Worm (Caenorhabditis elegans) whole organism, L4 larva: ENCODE results near the gene T26C12.2.

Experiments used
- F37D6.2 ChIP-seq: sonication (generic microtip); optimal IDR thresholded peaks from 2 replicates; lab custom pipeline; 2016; ENCODE audit warnings: mild to moderate bottlenecking, missing genetic modification characterization, missing compliant biosample characterization
- F44E2.7 ChIP-seq: fragments of 200-800 bp; sonication (Bioruptor generic); IDR thresholded peaks from 2 replicates; pipeline ENCODE4 v2.1.2; 2022; ENCODE audit warnings: missing genetic modification characterization, missing compliant biosample characterization
- R02D3.7 ChIP-seq: fragments of 150-350 bp; sonication (generic microtip); optimal IDR thresholded peaks from 3 replicates; lab custom pipeline; 2014; ENCODE audit warnings: missing biosample characterization, missing genetic modification characterization
- T20F7.1 ChIP-seq: fragments of 200-800 bp; sonication (Bioruptor generic); optimal IDR thresholded peaks from 2 replicates; lab custom pipeline; 2018; ENCODE audit warnings: mild to moderate bottlenecking, missing genetic modification characterization, missing compliant biosample characterization
- Y105C5A.15 ChIP-seq: fragments of 200-800 bp; sonication (Bioruptor generic); IDR thresholded peaks from 2 replicates; pipeline ENCODE4 v1.3.6; 2022; ENCODE audit warnings: missing genetic modification characterization, missing compliant biosample characterization
- aly-2 ChIP-seq: sonication (generic microtip); optimal IDR thresholded peaks from 2 replicates; lab custom pipeline; 2018; ENCODE audit warnings: missing biosample characterization, missing genetic modification characterization
- attf-4 ChIP-seq: sonication (generic microtip); optimal IDR thresholded peaks from 3 replicates; lab custom pipeline; 2017; ENCODE audit warnings: missing biosample characterization, missing genetic modification characterization
- ceh-20 ChIP-seq: fragments of 200-800 bp; sonication (Bioruptor generic); IDR thresholded peaks from 2 replicates; pipeline ENCODE4 v1.3.6; 2022; ENCODE audit warnings: missing genetic modification reagents, missing genetic modification characterization, missing compliant biosample characterization
- ceh-32 ChIP-seq: sonication (generic microtip); optimal IDR thresholded peaks from 2 replicates; lab custom pipeline; 2016; ENCODE audit warnings: mild to moderate bottlenecking, missing genetic modification characterization, missing compliant biosample characterization; ENCODE audit not compliant: poor library complexity
- ceh-62 ChIP-seq: sonication (generic microtip); optimal IDR thresholded peaks from 2 replicates; lab custom pipeline; 2017; ENCODE audit warnings: missing biosample characterization, missing genetic modification characterization
- ceh-82 ChIP-seq: sonication (generic microtip); optimal IDR thresholded peaks from 2 replicates; lab custom pipeline; 2017; ENCODE audit warnings: missing biosample characterization, missing genetic modification characterization
- daf-16 ChIP-seq, 3 experiments: sonication (generic microtip); optimal IDR thresholded peaks; 2 replicates each; lab custom pipeline; 2016 to 2017; ENCODE audit warnings: missing genetic modification characterization in 3 of 3, missing genetic modification reagents in 3 of 3, mild to moderate bottlenecking in 2 of 3, missing compliant biosample characterization in 2 of 3, missing biosample characterization in 1 of 3, moderate library complexity in 1 of 3
- dmd-9 ChIP-seq: fragments of 200-800 bp; sonication (Bioruptor generic); IDR thresholded peaks from 2 replicates; pipeline ENCODE4 v1.3.6; 2022; ENCODE audit warnings: missing genetic modification reagents, missing genetic modification characterization, missing compliant biosample characterization
- dpl-1 ChIP-seq: fragments of 150-350 bp; optimal IDR thresholded peaks from 2 replicates; lab custom pipeline; 2014; ENCODE audit warnings: missing biosample characterization, missing genetic modification reagents, missing genetic modification characterization
- duxl-1 ChIP-seq: sonication (generic microtip); optimal IDR thresholded peaks from 2 replicates; lab custom pipeline; 2016; ENCODE audit warnings: mild to moderate bottlenecking, missing genetic modification characterization, moderate library complexity, missing compliant biosample characterization; ENCODE audit not compliant: poor library complexity
- dve-1 ChIP-seq: sonication (generic microtip); optimal IDR thresholded peaks from 2 replicates; lab custom pipeline; 2017; ENCODE audit warnings: antibody characterized with exemption, mild to moderate bottlenecking, missing genetic modification characterization, missing compliant biosample characterization; ENCODE audit not compliant: insufficient read depth
- egl-27 ChIP-seq: sonication (generic microtip); optimal IDR thresholded peaks from 3 replicates; lab custom pipeline; 2017; ENCODE audit warnings: missing biosample characterization, missing genetic modification reagents, missing genetic modification characterization
- egl-43 ChIP-seq: fragments of 200-800 bp; sonication (Bioruptor generic); IDR thresholded peaks from 2 replicates; pipeline ENCODE4 v1.3.6; 2022; ENCODE audit warnings: missing genetic modification reagents, missing genetic modification characterization, missing compliant biosample characterization
- fkh-10 ChIP-seq: fragments of 150-350 bp; optimal IDR thresholded peaks from 2 replicates; lab custom pipeline; 2014; ENCODE audit warnings: missing biosample characterization, missing genetic modification reagents, missing genetic modification characterization
- hif-1 ChIP-seq, 2 experiments: sonication (generic microtip); optimal IDR thresholded peaks; 2 replicates each; lab custom pipeline; 2016 to 2017; ENCODE audit warnings: missing compliant biosample characterization in 2 of 2, missing genetic modification characterization in 2 of 2, missing genetic modification reagents in 2 of 2, missing genotype in 2 of 2, mild to moderate bottlenecking in 1 of 2
- hlh-11 ChIP-seq: fragments of 200-800 bp; sonication (Bioruptor generic); optimal IDR thresholded peaks from 2 replicates; lab custom pipeline; 2018; ENCODE audit warnings: mild to moderate bottlenecking, missing genetic modification characterization, missing compliant biosample characterization
- hlh-30 ChIP-seq: sonication (generic microtip); optimal IDR thresholded peaks from 2 replicates; lab custom pipeline; 2017; ENCODE audit warnings: antibody characterized with exemption, mild to moderate bottlenecking, missing genetic modification characterization, missing compliant biosample characterization; ENCODE audit not compliant: insufficient read depth
- hmg-1.1 ChIP-seq: fragments of 200-800 bp; sonication (Bioruptor generic); IDR thresholded peaks from 2 replicates; pipeline ENCODE4 v1.3.6; 2022; ENCODE audit warnings: missing genetic modification reagents, missing genetic modification characterization, missing compliant biosample characterization
- lim-7 ChIP-seq: fragments of 200-800 bp; sonication (Bioruptor generic); IDR thresholded peaks from 2 replicates; pipeline ENCODE4 v1.3.6; 2022; ENCODE audit warnings: missing genetic modification characterization, missing compliant biosample characterization
- lin-1 ChIP-seq: fragments of 200-800 bp; sonication (Bioruptor generic); IDR thresholded peaks from 2 replicates; pipeline ENCODE4 v1.3.6; 2022; ENCODE audit warnings: missing genetic modification reagents, missing genetic modification characterization, missing compliant biosample characterization
- lin-29 ChIP-seq: fragments of 200-800 bp; sonication (Bioruptor generic); IDR thresholded peaks from 2 replicates; pipeline ENCODE4 v1.3.6; 2022; ENCODE audit warnings: missing genetic modification reagents, missing genetic modification characterization, missing compliant biosample characterization
- lir-3 ChIP-seq: sonication (generic microtip); optimal IDR thresholded peaks from 2 replicates; lab custom pipeline; 2016; ENCODE audit warnings: mild to moderate bottlenecking, missing genetic modification characterization, missing compliant biosample characterization
- lsy-2 ChIP-seq, 2 experiments: fragments of 150-350 bp in 1 of 2; sonication (generic microtip) in 1 of 2; optimal IDR thresholded peaks; 2 replicates each; lab custom pipeline; 2014 to 2017; ENCODE audit warnings: missing biosample characterization in 2 of 2, missing genetic modification characterization in 2 of 2
- madf-5 ChIP-seq, 2 experiments: fragments of 200-800 bp; sonication (Bioruptor generic); IDR thresholded peaks; 2 replicates each; pipeline ENCODE4 v1.3.6; 2022; ENCODE audit warnings: missing compliant biosample characterization in 2 of 2, missing genetic modification characterization in 2 of 2
- mes-2 ChIP-seq: sonication (generic microtip); optimal IDR thresholded peaks from 2 replicates; lab custom pipeline; 2016; ENCODE audit warnings: missing genotype, mild to moderate bottlenecking, missing genetic modification characterization, missing compliant biosample characterization; ENCODE audit not compliant: poor library complexity, severe bottlenecking
- mxl-3 ChIP-seq: fragments of 200-800 bp; sonication (Bioruptor generic); optimal IDR thresholded peaks from 2 replicates; lab custom pipeline; 2018; ENCODE audit warnings: mild to moderate bottlenecking, missing genetic modification characterization, missing compliant biosample characterization
- nhr-102 ChIP-seq: sonication (generic microtip); optimal IDR thresholded peaks from 2 replicates; lab custom pipeline; 2016; ENCODE audit warnings: mild to moderate bottlenecking, missing genetic modification characterization, moderate library complexity, missing compliant biosample characterization
- nhr-11 ChIP-seq: fragments of 150-350 bp; optimal IDR thresholded peaks from 2 replicates; lab custom pipeline; 2014; ENCODE audit warnings: missing biosample characterization, missing genetic modification characterization
- nhr-25 ChIP-seq: sonication (generic microtip); optimal IDR thresholded peaks from 2 replicates; lab custom pipeline; 2017; ENCODE audit warnings: missing genetic modification characterization, mild to moderate bottlenecking, missing compliant biosample characterization, antibody characterized with exemption, moderate library complexity, borderline replicate concordance; ENCODE audit not compliant: insufficient read depth
- nhr-41 ChIP-seq: fragments of 200-800 bp; sonication (Bioruptor generic); IDR thresholded peaks from 2 replicates; pipeline ENCODE4 v1.3.6; 2022; ENCODE audit warnings: missing genetic modification reagents, missing genetic modification characterization, missing compliant biosample characterization
- nhr-48 ChIP-seq: sonication (generic microtip); optimal IDR thresholded peaks from 2 replicates; lab custom pipeline; 2016; ENCODE audit warnings: mild to moderate bottlenecking, missing genetic modification characterization, missing compliant biosample characterization
- nhr-6 ChIP-seq: fragments of 150-350 bp; optimal IDR thresholded peaks from 2 replicates; lab custom pipeline; 2014; ENCODE audit warnings: missing biosample characterization, missing genetic modification characterization
- php-3 ChIP-seq: fragments of 200-800 bp; sonication (Bioruptor generic); IDR thresholded peaks from 2 replicates; pipeline ENCODE4 v1.3.6; 2022; ENCODE audit warnings: missing genetic modification reagents, missing genetic modification characterization, missing compliant biosample characterization
- rbr-2 ChIP-seq: sonication (generic microtip); optimal IDR thresholded peaks from 2 replicates; lab custom pipeline; 2016; ENCODE audit warnings: missing genotype, missing genetic modification characterization, missing compliant biosample characterization
- saeg-2 ChIP-seq: fragments of 200-800 bp; sonication (Bioruptor generic); IDR thresholded peaks from 2 replicates; pipeline ENCODE4 v1.3.6; 2022; ENCODE audit warnings: missing genetic modification reagents, missing genetic modification characterization, missing compliant biosample characterization
- set-16 ChIP-seq: fragments of 200-800 bp; sonication (Bioruptor generic); IDR thresholded peaks from 2 replicates; pipeline ENCODE4 v1.3.6; 2022; ENCODE audit warnings: missing genetic modification reagents, missing genetic modification characterization, missing compliant biosample characterization
- spr-3 ChIP-seq: fragments of 200-800 bp; sonication (Bioruptor generic); optimal IDR thresholded peaks from 2 replicates; lab custom pipeline; 2018; ENCODE audit warnings: mild to moderate bottlenecking, missing genetic modification characterization, missing compliant biosample characterization
- tag-97 ChIP-seq: fragments of 200-800 bp; sonication (Bioruptor generic); IDR thresholded peaks from 2 replicates; pipeline ENCODE4 v1.3.6; 2022; ENCODE audit warnings: missing genetic modification characterization, missing compliant biosample characterization
- unc-62 ChIP-seq, 3 experiments: fragments of 150-350 bp in 1 of 3; sonication (generic microtip); optimal IDR thresholded peaks in 2 of 3; peaks in 1 of 3; 1 replicate in 1 of 3; 2 replicates in 2 of 3; lab custom pipeline; 2014 to 2017; ENCODE audit warnings: missing biosample characterization in 3 of 3, missing genetic modification characterization in 3 of 3, missing genetic modification reagents in 3 of 3, missing genotype in 1 of 3
- vab-7 ChIP-seq: fragments of 200-800 bp; sonication (Bioruptor generic); IDR thresholded peaks from 2 replicates; pipeline ENCODE4 v1.3.6; 2022; ENCODE audit warnings: missing genetic modification reagents, missing genetic modification characterization, missing compliant biosample characterization

The T26C12.2 gene

DNA sequence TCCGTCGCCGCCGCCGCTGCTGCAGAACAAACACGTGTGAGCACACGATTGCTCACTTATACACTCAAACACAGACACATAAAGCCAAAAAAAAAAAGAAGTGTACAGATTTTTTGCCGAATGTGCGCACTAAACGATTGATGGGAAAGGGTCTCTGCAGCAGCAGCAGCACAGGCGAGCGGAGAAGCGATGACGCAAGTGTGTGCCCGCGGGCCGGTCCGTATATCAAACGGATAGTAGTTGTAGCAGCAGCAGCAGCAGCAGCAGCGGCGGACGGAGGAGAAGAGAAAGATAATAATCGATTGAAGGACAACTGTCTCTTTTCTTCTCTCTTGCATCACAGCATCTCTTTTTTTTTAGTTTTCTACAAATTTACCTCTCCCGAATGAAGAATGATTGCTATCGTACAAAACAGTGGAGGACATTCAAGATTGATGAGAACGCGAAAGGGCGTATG, 32.1 kb downstream of the T26C12.2 start (continued):
- TF ChIP-seq vab-7 (no peak), duxl-1 (no peak), php-3 (GFP tag; lab: Robert Waterston, UW) (no peak), R02D3.7 (tag; lab: Kevin White, UChicago) (no peak), ceh-32 (tag; lab: Kevin White, UChicago) (no peak), ceh-82 (tag; lab: Kevin White, UChicago) (no peak), attf-4 (tag; lab: Kevin White, UChicago) (no peak), dpl-1 (GFP tag; lab: Kevin White, UChicago) (no peak), tag-97 (GFP tag; lab: Robert Waterston, UW) (no peak), nhr-41 (GFP tag; lab: Robert Waterston, UW) (no peak), saeg-2 (GFP tag; lab: Robert Waterston, UW) (0 out of 2 replicates have a peak, but pooled peaks have one; percentile 63), spr-3 (GFP tag; lab: Kevin White, UChicago) (no peak), set-16 (peak; percentile 79), egl-27 (tag; lab: Kevin White, UChicago) (no peak), nhr-6 (tag; lab: Kevin White, UChicago) (no peak), dmd-9 (GFP tag; lab: Robert Waterston, UW) (no peak), madf-5 (GFP tag; IDR thresholded peaks at IDR 0.05; lab: Robert Waterston, UW) (0 out of 4 replicates have a peak, but pooled peaks of 1 of the 2 experiments have one; percentile 46), aly-2 (no peak), Y105C5A.15 (GFP tag; lab: Robert Waterston, UW) (no peak), lir-3 (tag; lab: Kevin White, UChicago) (no peak), dve-1 (tag; lab: Kevin White, UChicago) (peak; percentile 44), hlh-11 (tag; lab: Kevin White, UChicago) (peak; percentile 85)

DNA sequence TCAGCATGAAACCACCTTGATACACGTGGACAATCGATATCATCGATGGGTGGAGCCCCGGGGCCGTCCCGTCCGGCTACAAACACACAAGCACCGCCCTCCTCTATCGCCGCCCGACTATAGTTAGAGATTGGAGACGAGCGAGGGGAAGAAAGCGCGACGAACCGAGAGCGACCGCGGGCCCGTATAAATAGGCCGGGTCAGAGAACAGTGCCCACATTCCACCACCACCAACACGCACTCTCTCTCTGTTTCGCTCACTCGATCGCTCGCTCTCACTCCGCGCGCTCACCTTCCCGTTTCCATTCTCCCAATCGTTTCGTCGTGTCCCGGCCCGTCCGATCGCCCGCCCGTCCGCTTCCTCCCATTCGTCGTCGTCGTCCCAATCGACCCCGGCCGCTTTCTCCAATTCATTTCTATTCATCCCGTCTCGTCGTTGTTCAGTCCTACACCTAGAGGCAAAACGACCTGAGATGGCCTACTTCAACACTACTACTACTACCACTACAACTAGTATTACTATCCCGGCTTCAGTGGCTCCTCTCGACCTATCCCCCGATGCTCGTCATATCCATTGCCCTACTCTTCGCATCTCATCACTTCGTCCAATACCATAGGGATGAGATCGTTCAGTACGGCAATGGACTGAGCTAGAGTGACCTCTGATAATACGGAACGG, 32.7 kb downstream of the T26C12.2 start:
- TF ChIP-seq lin-1 (no peak), fkh-10 (GFP tag; lab: Kevin White, UChicago) (no peak), rbr-2 (tag; lab: Kevin White, UChicago) (peak; percentile 41), lin-29 (0 out of 2 replicates have a peak, but pooled peaks have one; percentile 13), egl-43 (GFP tag; lab: Robert Waterston, UW) (0 out of 2 replicates have a peak, but pooled peaks have one; percentile 23), nhr-48 (peak; percentile 49), hlh-11 (tag; lab: Kevin White, UChicago) (peak; percentile 93), lim-7 (GFP tag; lab: Robert Waterston, UW) (no peak), ceh-20 (GFP tag; lab: Robert Waterston, UW) (no peak), daf-16 (GFP tag; optimal IDR thresholded peaks at IDR 0.05; lab: Kevin White, UChicago) (no peak), daf-16 (tag; optimal IDR thresholded peaks at IDR 0.05; lab: Kevin White, UChicago) (peak; percentile 52), mes-2 (peak; percentile 39), hif-1 (tag; optimal IDR thresholded peaks at IDR 0.05; lab: Kevin White, UChicago) (peak in 1 of 2 experiments; percentile 9), nhr-41 (GFP tag; lab: Robert Waterston, UW) (no peak), hlh-30 (peak; percentile 40), unc-62 (GFP tag; optimal IDR thresholded peaks at IDR 0.05 in 1 of 2; lab: Kevin White, UChicago) (peak in 1 of 2 experiments; percentile 92), unc-62 (tag; optimal IDR thresholded peaks at IDR 0.05; lab: Kevin White, UChicago) (no peak), T20F7.1 (GFP tag; lab: Kevin White, UChicago) (no peak), lsy-2 (tag; optimal IDR thresholded peaks at IDR 0.05; lab: Kevin White, UChicago) (peak; percentile 15 to 18), ceh-62 (no peak), hmg-1.1 (GFP tag; lab: Robert Waterston, UW) (peak; percentile 58), F44E2.7 (GFP tag; lab: Robert Waterston, UW) (0 out of 2 replicates have a peak, but pooled peaks have one; percentile 12), nhr-11 (tag; lab: Kevin White, UChicago) (peak; percentile 58), nhr-102 (peak; percentile 17), dve-1 (tag; lab: Kevin White, UChicago) (peak; percentile 54), mxl-3 (GFP tag; lab: Kevin White, UChicago) (peak; percentile 94), vab-7 (0 out of 2 replicates have a peak, but pooled peaks have one; percentile 27), nhr-25 (tag; lab: Kevin White, UChicago) (peak; percentile 4), lir-3 (tag; lab: Kevin White, UChicago) (no peak), F37D6.2 (tag; lab: Kevin White, UChicago) (no peak)
